5 fruit fly cellular contexts compared by ENCODE assay signal in the genomic region with DNA sequence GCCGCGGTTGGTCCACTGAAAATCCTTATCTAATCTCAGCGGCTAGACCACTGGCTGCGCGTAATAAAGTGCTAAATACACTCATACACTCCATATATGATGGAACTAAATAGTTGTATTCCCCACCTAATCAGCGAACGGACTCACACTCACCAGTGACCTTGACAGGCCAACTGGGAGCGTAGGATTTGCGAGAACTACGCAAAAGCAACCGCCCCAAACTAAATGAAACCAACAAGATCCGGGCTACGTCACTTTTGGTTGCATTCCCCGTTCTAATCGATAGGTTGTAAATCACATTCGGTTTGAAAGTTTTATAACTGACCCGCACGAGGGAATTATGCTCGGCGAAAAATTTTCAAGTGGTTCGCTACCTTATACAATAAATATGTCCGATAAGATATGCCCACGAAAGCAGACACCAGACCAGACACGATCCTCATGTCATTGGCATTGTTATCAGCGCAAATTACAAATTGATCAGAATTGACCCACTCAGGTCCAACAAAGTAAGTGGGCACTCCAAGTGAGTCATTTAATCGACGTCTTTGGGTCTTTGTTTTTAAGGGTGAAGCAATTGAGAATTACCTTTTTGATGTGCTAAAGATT.
TF ChIP-seq lines count a peak whose summit lies in the region.

No protein-coding gene starts in this region.

- no peak for TF ChIP-seq CTCF in whole organism, embryonic (GFP tag; optimal IDR thresholded peaks at IDR 0.05; lab: Kevin White, UChicago)

TF ChIP-seq in whole organism, adult, 20 proteins besides CTCF, POLR2A, EP300 and RAD21:
- TF ChIP-seq kay (GFP tag; lab: Kevin White, UChicago; ENCODE audit: borderline replicate concordance) = peak; percentile 66
- peak; percentile 23 for TF ChIP-seq CG33017 (tag; optimal IDR thresholded peaks at IDR 0.05; lab: Kevin White, UChicago)
- TF ChIP-seq Clk (GFP tag; optimal IDR thresholded peaks at IDR 0.05; lab: Kevin White, UChicago) = no peak
- TF ChIP-seq CG12768 (GFP tag; optimal IDR thresholded peaks at IDR 0.05; lab: Kevin White, UChicago) = no peak
- TF ChIP-seq cic (GFP tag; optimal IDR thresholded peaks at IDR 0.05; lab: Kevin White, UChicago) = peak; percentile 77
- peak; percentile 0 for TF ChIP-seq CG7045 (GFP tag; optimal IDR thresholded peaks at IDR 0.05; lab: Kevin White, UChicago)
- no peak for TF ChIP-seq tj (GFP tag; optimal IDR thresholded peaks at IDR 0.05; lab: Kevin White, UChicago)
TF ChIP-seq in whole organism, adult: peak in this region for 4.

TF ChIP-seq in whole organism, embryonic, 481 proteins besides CTCF, POLR2A, EP300 and RAD21 (continues in another document):
- TF ChIP-seq chinmo (GFP tag; IDR thresholded peaks at IDR 0.05; lab: Robert Waterston, UW; ENCODE audit: partially characterized antibody) = no peak
- no peak for TF ChIP-seq Chrac-16 (GFP tag; optimal IDR thresholded peaks at IDR 0.05; lab: Kevin White, UChicago)
- TF ChIP-seq sd (tag; optimal IDR thresholded peaks at IDR 0.05; lab: Kevin White, UChicago) = peak; percentile 82
- no peak for TF ChIP-seq br (optimal IDR thresholded peaks at IDR 0.05; lab: Kevin White, UChicago)
- TF ChIP-seq GATAe (GFP tag; conservative IDR thresholded peaks at IDR 0.05; lab: Robert Waterston, UW) = peak; percentile 21; the same call in 1 of the 2 replicates
- TF ChIP-seq Hr51 (GFP tag; optimal IDR thresholded peaks at IDR 0.05; lab: Kevin White, UChicago) = no peak
- TF ChIP-seq dimm (GFP tag; IDR thresholded peaks at IDR 0.05; lab: Robert Waterston, UW) = no peak
- TF ChIP-seq Med (GFP tag; lab: Kevin White, UChicago) = peak; percentile 50
- no peak for TF ChIP-seq pros (GFP tag; optimal IDR thresholded peaks at IDR 0.05; lab: Kevin White, UChicago)
- TF ChIP-seq vnd (GFP tag; IDR thresholded peaks at IDR 0.05; lab: Robert Waterston, UW; ENCODE audit: partially characterized antibody) = 0 out of 3 replicates have a peak, but pooled peaks have one; percentile 31
- TF ChIP-seq CG18764 (GFP tag; optimal IDR thresholded peaks at IDR 0.05; lab: Kevin White, UChicago) = no peak
- 0 out of 2 replicates have a peak, but pooled peaks have one; percentile 29 for TF ChIP-seq CG11247 (GFP tag; IDR thresholded peaks at IDR 0.05; lab: Robert Waterston, UW)
- TF ChIP-seq kay (GFP tag; optimal IDR thresholded peaks at IDR 0.05; lab: Kevin White, UChicago) = no peak
- no peak for TF ChIP-seq BEAF-32 (GFP tag; optimal IDR thresholded peaks at IDR 0.05; lab: Kevin White, UChicago)
- no peak for TF ChIP-seq CG9727 (GFP tag; optimal IDR thresholded peaks at IDR 0.05; lab: Kevin White, UChicago)
- TF ChIP-seq knrl (GFP tag; IDR thresholded peaks at IDR 0.05; lab: Robert Waterston, UW; ENCODE audit: partially characterized antibody) = no peak
- no peak for TF ChIP-seq onecut (GFP tag; IDR thresholded peaks at IDR 0.05; lab: Robert Waterston, UW)
- no peak for TF ChIP-seq CG12219 (GFP tag; optimal IDR thresholded peaks at IDR 0.05; lab: Kevin White, UChicago)

TF ChIP-seq in whole organism, prepupa, 60 proteins besides CTCF, POLR2A, EP300 and RAD21:
- TF ChIP-seq dsx (GFP tag; optimal IDR thresholded peaks at IDR 0.05; lab: Kevin White, UChicago; ENCODE audit: poor library complexity, severe bottlenecking) (peak; percentile 28), fd85E (GFP tag; optimal IDR thresholded peaks at IDR 0.05; lab: Kevin White, UChicago) (no peak)
TF ChIP-seq in whole organism, prepupa: peak in this region for 1.

TF ChIP-seq in whole organism, pupa, 21 proteins besides CTCF, POLR2A, EP300 and RAD21:
- TF ChIP-seq CG10348 (GFP tag; IDR thresholded peaks at IDR 0.05; lab: Robert Waterston, UW) = no peak
- TF ChIP-seq CG8301 (tag; optimal IDR thresholded peaks at IDR 0.05; lab: Kevin White, UChicago) = no peak
- no peak for TF ChIP-seq CG9948 (tag; optimal IDR thresholded peaks at IDR 0.05; lab: Kevin White, UChicago)
- peak; percentile 29 for TF ChIP-seq Snoo (tag; optimal IDR thresholded peaks at IDR 0.05; lab: Kevin White, UChicago)
- no peak for TF ChIP-seq CG34367 (tag; optimal IDR thresholded peaks at IDR 0.05; lab: Kevin White, UChicago)
- no peak for TF ChIP-seq CG15710 (tag; optimal IDR thresholded peaks at IDR 0.05; lab: Kevin White, UChicago)
- no peak for TF ChIP-seq gl (tag; optimal IDR thresholded peaks at IDR 0.05; lab: Kevin White, UChicago)
- no peak for TF ChIP-seq EcR (GFP tag; optimal IDR thresholded peaks at IDR 0.05; lab: Kevin White, UChicago)

TF ChIP-seq in whole organism, wandering third instar larva, 38 proteins besides CTCF, POLR2A, EP300 and RAD21:
- no peak for TF ChIP-seq GATAd (GFP tag; optimal IDR thresholded peaks at IDR 0.05; lab: Kevin White, UChicago)
- no peak for TF ChIP-seq dsf (GFP tag; optimal IDR thresholded peaks at IDR 0.05; lab: Kevin White, UChicago; ENCODE audit: borderline replicate concordance)
- peak; percentile 36 for TF ChIP-seq h (GFP tag; optimal IDR thresholded peaks at IDR 0.05; lab: Kevin White, UChicago)
- no peak for TF ChIP-seq Rel (GFP tag; optimal IDR thresholded peaks at IDR 0.05; lab: Kevin White, UChicago)
- TF ChIP-seq Rel (tag; optimal IDR thresholded peaks at IDR 0.05; lab: Kevin White, UChicago) = peak; percentile 47
